Fruit fly (Drosophila melanogaster) whole organism, embryonic: ENCODE data around the gene Gale.
A peak's percentile ranks its signal among the peaks of the same experiment; 100 is the strongest.

Experiments
- Bgb ChIP-seq: fragments of 200-800 bp; sonication (Bioruptor generic); IDR thresholded peaks from 2 replicates; pipeline ENCODE4 v1.3.6; 2022; ENCODE audit warnings: missing biosample characterization, missing genetic modification characterization; ENCODE audit not compliant: partially characterized antibody
- CG1024 ChIP-seq: fragments of 200-800 bp; sonication (Bioruptor generic); IDR thresholded peaks from 2 replicates; pipeline ENCODE4 v1.3.6; 2022; ENCODE audit warnings: missing biosample characterization, missing genetic modification characterization
- CG13287 ChIP-seq: fragments of 200-800 bp; sonication (Bioruptor generic); IDR thresholded peaks from 2 replicates; pipeline ENCODE4 v1.3.6; 2022; ENCODE audit warnings: missing biosample characterization, missing genetic modification characterization; ENCODE audit not compliant: partially characterized antibody
- CG16779 ChIP-seq: fragments of 200-800 bp; sonication (Bioruptor generic); IDR thresholded peaks from 2 replicates; pipeline ENCODE4 v1.3.6; 2022; ENCODE audit warnings: missing biosample characterization, missing genetic modification characterization
- CG17385 ChIP-seq: fragments of 200-800 bp; sonication (Bioruptor generic); optimal IDR thresholded peaks from 3 replicates; lab custom pipeline; 2018; ENCODE audit warnings: missing biosample characterization, mild to moderate bottlenecking, missing genetic modification characterization
- CG3065 ChIP-seq: fragments of 200-800 bp; sonication (Bioruptor generic); optimal IDR thresholded peaks from 2 replicates; lab custom pipeline; 2016; ENCODE audit warnings: missing biosample characterization, missing genetic modification characterization
- CG34376 ChIP-seq: fragments of 200-800 bp; sonication (Bioruptor generic); optimal IDR thresholded peaks from 2 replicates; lab custom pipeline; 2018; ENCODE audit warnings: missing biosample characterization, mild to moderate bottlenecking, missing genetic modification characterization
- CG3726 ChIP-seq: fragments of 200-800 bp; sonication (Bioruptor generic); IDR thresholded peaks from 3 replicates; pipeline ENCODE4, ENCODE4 v1.3.6; 2022; ENCODE audit warnings: missing biosample characterization, missing genetic modification characterization
- CG42726 ChIP-seq: fragments of 200-800 bp; sonication (Bioruptor generic); IDR thresholded peaks from 2 replicates; pipeline ENCODE4 v1.3.6; 2022; ENCODE audit warnings: missing biosample characterization, missing genetic modification characterization; ENCODE audit not compliant: partially characterized antibody
- CG6683 ChIP-seq: fragments of 200-800 bp; sonication (Bioruptor generic); optimal IDR thresholded peaks from 2 replicates; lab custom pipeline; 2017; ENCODE audit warnings: missing biosample characterization, mild to moderate bottlenecking, missing genetic modification characterization, missing genetic modification reagents
- CG6854 ChIP-seq: fragments of 200-800 bp; sonication (Bioruptor generic); optimal IDR thresholded peaks from 3 replicates; lab custom pipeline; 2017; ENCODE audit warnings: missing biosample characterization, mild to moderate bottlenecking, missing genetic modification characterization
- CG7963 ChIP-seq: fragments of 200-800 bp; sonication (Bioruptor generic); IDR thresholded peaks from 3 replicates; pipeline ENCODE4 v1.3.6; 2022; ENCODE audit warnings: missing biosample characterization, missing genetic modification characterization; ENCODE audit not compliant: partially characterized antibody
- CHES-1-like ChIP-seq: fragments of 200-800 bp; sonication (Bioruptor generic); optimal IDR thresholded peaks from 2 replicates; lab custom pipeline; 2016; ENCODE audit warnings: missing biosample characterization, missing genetic modification characterization
- CoRest ChIP-seq: fragments of 200-800 bp; sonication (Bioruptor generic); optimal IDR thresholded peaks from 3 replicates; lab custom pipeline; 2018; ENCODE audit warnings: missing biosample characterization, mild to moderate bottlenecking, missing genetic modification characterization, moderate library complexity
- Dad ChIP-seq: fragments of 200-800 bp; sonication (Bioruptor generic); optimal IDR thresholded peaks from 3 replicates; lab custom pipeline; 2016; ENCODE audit warnings: missing biosample characterization, missing genetic modification characterization
- Drgx ChIP-seq: fragments of 200-800 bp; sonication (Bioruptor generic); IDR thresholded peaks from 2 replicates; pipeline ENCODE4 v1.3.6; 2022; ENCODE audit warnings: missing biosample characterization, missing genetic modification characterization
- ERR ChIP-seq: fragments of 200-800 bp; sonication (Bioruptor generic); optimal IDR thresholded peaks from 2 replicates; lab custom pipeline; 2016; ENCODE audit warnings: missing biosample characterization, missing genetic modification characterization
- Eip74EF ChIP-seq, 2 experiments: fragments of 200-800 bp in 1 of 2; fragments of >200 bp in 1 of 2; sonication (Bioruptor generic) in 1 of 2; optimal IDR thresholded peaks; 2 replicates each; lab custom pipeline; 2017 to 2019; ENCODE audit warnings: missing biosample characterization in 2 of 2, missing genetic modification characterization in 2 of 2, mild to moderate bottlenecking in 1 of 2, moderate library complexity in 1 of 2
- Hand ChIP-seq: fragments of 200-800 bp; sonication (Bioruptor generic); optimal IDR thresholded peaks from 2 replicates; lab custom pipeline; 2017; ENCODE audit warnings: mild to moderate bottlenecking, missing biosample characterization, missing genetic modification reagents, missing genetic modification characterization
- MTF-1 ChIP-seq: fragments of 200-800 bp; sonication (Bioruptor generic); optimal IDR thresholded peaks from 2 replicates; lab custom pipeline; 2018; ENCODE audit warnings: missing biosample characterization, mild to moderate bottlenecking, missing genetic modification characterization, borderline replicate concordance
- Mad ChIP-seq: fragments of 200-800 bp; sonication (Bioruptor generic); optimal IDR thresholded peaks from 2 replicates; lab custom pipeline; 2016; ENCODE audit warnings: missing biosample characterization, missing genetic modification characterization
- Max ChIP-seq: fragments of 200-800 bp; sonication (Bioruptor generic); optimal IDR thresholded peaks from 2 replicates; lab custom pipeline; 2016; ENCODE audit warnings: missing biosample characterization, mild to moderate bottlenecking, missing genetic modification characterization
- Med ChIP-seq: fragments of 200-800 bp; sonication (Bioruptor generic); peaks from one replicate; lab custom pipeline; 2016; ENCODE audit warnings: missing biosample characterization, missing genetic modification characterization, mild to moderate bottlenecking, inconsistent platforms, moderate library complexity
- NK7.1 ChIP-seq: fragments of 200-800 bp; sonication (Bioruptor generic); optimal IDR thresholded peaks from 3 replicates; lab custom pipeline; 2016; ENCODE audit warnings: missing biosample characterization, missing genetic modification characterization
- Optix ChIP-seq: fragments of 200-800 bp; sonication (Bioruptor generic); IDR thresholded peaks from 3 replicates; pipeline ENCODE4 v1.3.6; 2022; ENCODE audit warnings: missing biosample characterization, missing genetic modification characterization
- Rfx ChIP-seq: fragments of 200-800 bp; sonication (Bioruptor generic); IDR thresholded peaks from 2 replicates; pipeline ENCODE4 v1.3.6; 2022; ENCODE audit warnings: missing biosample characterization, missing genetic modification characterization
- al ChIP-seq: fragments of 200-800 bp; sonication (Bioruptor generic); IDR thresholded peaks from 2 replicates; pipeline ENCODE4 v1.3.6; 2022; ENCODE audit warnings: missing biosample characterization, missing genetic modification characterization
- ap ChIP-seq: fragments of 200-800 bp; sonication (Bioruptor generic); IDR thresholded peaks from 2 replicates; pipeline ENCODE4 v1.3.6; 2022; ENCODE audit warnings: missing biosample characterization, missing genetic modification characterization
- bowl ChIP-seq: fragments of 200-800 bp; sonication (Bioruptor generic); IDR thresholded peaks from 2 replicates; pipeline ENCODE4 v1.3.6; 2022; ENCODE audit warnings: missing biosample characterization, missing genetic modification characterization
- crp ChIP-seq, 2 experiments: fragments of 200-800 bp; sonication (Bioruptor generic); optimal IDR thresholded peaks; 2 replicates in 1 of 2; 3 replicates in 1 of 2; lab custom pipeline; 2017; ENCODE audit warnings: missing biosample characterization in 2 of 2, missing genetic modification characterization in 2 of 2, mild to moderate bottlenecking in 1 of 2, moderate library complexity in 1 of 2
- dimm ChIP-seq: fragments of 200-800 bp; sonication (Bioruptor generic); IDR thresholded peaks from 2 replicates; pipeline ENCODE4 v1.3.6; 2022; ENCODE audit warnings: missing biosample characterization, missing genetic modification characterization
- esg ChIP-seq: fragments of 200-800 bp; sonication (Bioruptor generic); conservative IDR thresholded peaks from 2 replicates; pipeline ENCODE4 v1.3.6; 2022; ENCODE audit warnings: missing biosample characterization, missing genetic modification characterization
- hbn ChIP-seq: fragments of 200-800 bp; sonication (Bioruptor generic); IDR thresholded peaks from 2 replicates; pipeline ENCODE4 v1.3.6; 2022; ENCODE audit warnings: missing biosample characterization, missing genetic modification characterization; ENCODE audit not compliant: partially characterized antibody
- inv ChIP-seq: fragments of 200-800 bp; sonication (Bioruptor generic); IDR thresholded peaks from 2 replicates; pipeline ENCODE4 v1.3.6; 2022; ENCODE audit warnings: missing biosample characterization, missing genetic modification characterization; ENCODE audit not compliant: partially characterized antibody
- lov ChIP-seq, 2 experiments: fragments of 200-800 bp in 1 of 2; fragments of >200 bp in 1 of 2; sonication (Bioruptor generic) in 1 of 2; IDR thresholded peaks in 1 of 2; optimal IDR thresholded peaks in 1 of 2; 2 replicates in 1 of 2; 3 replicates in 1 of 2; pipeline versions ENCODE4 v1.3.6 to Lab custom; 2017 to 2022; ENCODE audit warnings: missing biosample characterization in 1 of 2, missing genetic modification characterization in 1 of 2
- mam ChIP-seq: fragments of 200-800 bp; sonication (Bioruptor generic); optimal IDR thresholded peaks from 3 replicates; lab custom pipeline; 2016; ENCODE audit warnings: missing biosample characterization, missing genetic modification characterization
- mirr ChIP-seq: fragments of 200-800 bp; sonication (Bioruptor generic); optimal IDR thresholded peaks from 3 replicates; lab custom pipeline; 2018; ENCODE audit warnings: missing biosample characterization, mild to moderate bottlenecking, missing genetic modification characterization
- nerfin-1 ChIP-seq: fragments of 200-800 bp; sonication (Bioruptor generic); optimal IDR thresholded peaks from 3 replicates; lab custom pipeline; 2019; ENCODE audit warnings: missing biosample characterization, mild to moderate bottlenecking, missing genetic modification characterization, moderate library complexity
- nom ChIP-seq: fragments of 200-800 bp; sonication (Bioruptor generic); optimal IDR thresholded peaks from 2 replicates; lab custom pipeline; 2017; ENCODE audit warnings: missing biosample characterization, missing genetic modification characterization, mild to moderate bottlenecking, moderate library complexity, missing genetic modification reagents
- odd ChIP-seq: fragments of 200-800 bp; sonication (Bioruptor generic); optimal IDR thresholded peaks from 2 replicates; lab custom pipeline; 2017; ENCODE audit warnings: missing biosample characterization, mild to moderate bottlenecking, missing genetic modification characterization
- otp ChIP-seq: fragments of 200-800 bp; sonication (Bioruptor generic); IDR thresholded peaks from 3 replicates; pipeline ENCODE4, ENCODE4 v1.3.6; 2022; ENCODE audit warnings: missing biosample characterization, missing genetic modification characterization
- pan ChIP-seq, 4 experiments: fragments of >200 bp in 3 of 4; fragments of 200-800 bp in 1 of 4; sonication (Bioruptor generic) in 1 of 4; optimal IDR thresholded peaks in 3 of 4; IDR thresholded peaks in 1 of 4; 2 replicates each; pipeline versions ENCODE4 v1.3.6 to Lab custom; 2017 to 2022; ENCODE audit warnings: missing biosample characterization in 2 of 4, missing genetic modification characterization in 2 of 4, mixed read lengths in 1 of 4
- pfk ChIP-seq: fragments of 200-800 bp; sonication (Bioruptor generic); optimal IDR thresholded peaks from 2 replicates; lab custom pipeline; 2018; ENCODE audit warnings: missing biosample characterization, mild to moderate bottlenecking, missing genetic modification characterization, moderate library complexity
- rib ChIP-seq: fragments of 200-800 bp; sonication (Bioruptor generic); IDR thresholded peaks from 2 replicates; pipeline ENCODE4 v1.3.6; 2022; ENCODE audit warnings: missing biosample characterization, missing genetic modification characterization
- so ChIP-seq: fragments of 200-800 bp; sonication (Bioruptor generic); IDR thresholded peaks from 3 replicates; pipeline ENCODE4 v1.3.6; 2022; ENCODE audit warnings: missing biosample characterization, missing genetic modification characterization
- unc-4 ChIP-seq: fragments of 200-800 bp; sonication (Bioruptor generic); IDR thresholded peaks from 2 replicates; pipeline ENCODE4 v1.3.6; 2022; ENCODE audit warnings: missing biosample characterization, missing genetic modification characterization; ENCODE audit not compliant: partially characterized antibody

Gale gene

DNA sequence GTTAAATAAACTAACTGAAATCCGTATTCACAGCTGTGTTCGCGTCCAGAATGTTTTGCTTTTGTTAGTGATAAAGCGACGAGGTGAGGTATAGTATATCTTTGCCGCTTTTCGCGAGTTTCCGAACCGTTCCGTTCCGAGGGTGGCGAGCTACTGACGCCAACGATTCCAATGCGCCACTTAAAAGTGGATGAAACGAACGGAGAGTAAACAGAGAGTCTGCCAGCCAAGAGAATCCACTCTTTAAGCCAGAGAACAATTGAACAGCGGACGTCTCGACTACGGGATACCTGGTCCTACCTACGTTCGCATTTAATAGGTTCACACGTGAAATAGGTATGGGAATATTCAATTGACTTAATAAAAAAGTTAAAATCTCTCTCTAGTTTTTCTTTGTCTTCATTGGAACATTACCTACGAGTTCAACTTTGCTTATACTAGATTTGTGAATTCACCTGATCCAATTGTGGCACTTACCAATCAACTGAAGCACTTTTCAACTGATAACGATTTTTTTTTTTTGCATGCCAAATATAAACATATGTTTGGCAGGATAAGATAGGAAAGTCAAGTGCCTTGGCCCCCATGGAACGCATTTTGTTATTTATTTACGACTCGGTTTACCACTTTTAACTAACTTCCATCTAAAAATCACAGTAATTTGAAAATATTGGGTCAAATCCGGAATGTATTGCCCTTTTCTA is 44.4 kb upstream of the Gale start, which contains the start of gene CG13893 (continued):
- TF ChIP-seq al (no peak), dimm (GFP tag; lab: Robert Waterston, UW) (no peak), esg (GFP tag; lab: Robert Waterston, UW) (no peak), NK7.1 (GFP tag; lab: Kevin White, UChicago) (peak; percentile 11), mam (peak; percentile 48), so (GFP tag; lab: Robert Waterston, UW) (peak; percentile 44; the same call in 1 of the 3 replicates), Rfx (GFP tag; lab: Robert Waterston, UW) (peak; percentile 62; the same call in 1 of the 2 replicates), crp (GFP tag; optimal IDR thresholded peaks at IDR 0.05; lab: Kevin White, UChicago) (peak in 1 of 2 experiments; percentile 0), pan (optimal IDR thresholded peaks at IDR 0.05; lab: Kevin White, UChicago) (peak in 1 of 2 experiments; percentile 78), pan (GFP tag; optimal IDR thresholded peaks at IDR 0.05 in 1 of 2, IDR thresholded peaks at IDR 0.05 in 1 of 2) (peak in 1 of 2 experiments; percentile 19), otp (GFP tag; lab: Robert Waterston, UW) (peak; percentile 61; the same call in 1 of the 3 replicates), CG1024 (GFP tag; lab: Robert Waterston, UW) (peak; percentile 41; the same call in 1 of the 2 replicates), CG6683 (GFP tag; lab: Kevin White, UChicago) (peak; percentile 5), CG3726 (GFP tag; lab: Robert Waterston, UW) (no peak), hbn (GFP tag; lab: Robert Waterston, UW) (0 out of 2 replicates have a peak, but pooled peaks have one; percentile 22), CG6854 (peak; percentile 45), CG17385 (GFP tag; lab: Kevin White, UChicago) (peak; percentile 52), rib (GFP tag; lab: Robert Waterston, UW) (peak; percentile 68), Eip74EF (GFP tag; optimal IDR thresholded peaks at IDR 0.05; lab: Kevin White, UChicago) (peak in 1 of 2 experiments; percentile 64), ap (GFP tag; lab: Robert Waterston, UW) (no peak), Mad (GFP tag; lab: Kevin White, UChicago) (no peak), odd (GFP tag; lab: Kevin White, UChicago) (no peak), CG34376 (peak; percentile 78), Optix (GFP tag; lab: Robert Waterston, UW) (0 out of 3 replicates have a peak, but pooled peaks have one; percentile 37), CG13287 (GFP tag; lab: Robert Waterston, UW) (peak; percentile 70), lov (optimal IDR thresholded peaks at IDR 0.05; lab: Kevin White, UChicago) (no peak), lov (GFP tag; IDR thresholded peaks at IDR 0.05; lab: Robert Waterston, UW) (0 out of 3 replicates have a peak, but pooled peaks have one; percentile 33), pfk (peak; percentile 88), ERR (GFP tag; lab: Kevin White, UChicago) (no peak), inv (GFP tag; lab: Robert Waterston, UW) (no peak), Bgb (GFP tag; lab: Robert Waterston, UW) (peak; percentile 68; the same call in 1 of the 2 replicates), unc-4 (GFP tag; lab: Robert Waterston, UW) (peak; percentile 39; the same call in 1 of the 2 replicates), Drgx (GFP tag; lab: Robert Waterston, UW) (peak; percentile 24; the same call in 1 of the 2 replicates), Med (GFP tag; lab: Kevin White, UChicago) (peak; percentile 92), CG7963 (GFP tag; lab: Robert Waterston, UW) (peak; percentile 51; the same call in 1 of the 3 replicates), Hand (GFP tag; lab: Kevin White, UChicago) (peak; percentile 17), nom (GFP tag; lab: Kevin White, UChicago) (peak; percentile 57), CG16779 (GFP tag; lab: Robert Waterston, UW) (peak; percentile 66; the same call in 1 of the 2 replicates), Dad (GFP tag; lab: Kevin White, UChicago) (peak; percentile 8), mirr (GFP tag; lab: Kevin White, UChicago) (peak; percentile 68), CG3065 (GFP tag; lab: Kevin White, UChicago) (no peak), CHES-1-like (GFP tag; lab: Kevin White, UChicago) (peak; percentile 4), CG42726 (GFP tag; lab: Robert Waterston, UW) (peak; percentile 78), MTF-1 (peak; percentile 58), CoRest (tag; lab: Kevin White, UChicago) (no peak), Max (GFP tag; lab: Kevin White, UChicago) (no peak), bowl (no peak; the same call in 1 of the 2 replicates), nerfin-1 (tag; lab: Kevin White, UChicago) (peak; percentile 25)
